Worm (Caenorhabditis elegans) whole organism, late embryonic: Measurements from ENCODE around the gene cyp-35B1.

ENCODE experiments used
- K02D7.2 ChIP-seq: sonication (generic microtip); optimal IDR thresholded peaks from 2 replicates; lab custom pipeline; 2017; ENCODE audit warnings: mild to moderate bottlenecking, missing genetic modification characterization, missing compliant biosample characterization
- K09A11.1 ChIP-seq: sonication (generic microtip); optimal IDR thresholded peaks from 2 replicates; lab custom pipeline; 2017; ENCODE audit warnings: antibody characterized with exemption, mild to moderate bottlenecking, missing genetic modification characterization, missing compliant biosample characterization; ENCODE audit not compliant: insufficient read depth
- ama-1 ChIP-seq: fragments of 150-350 bp; optimal IDR thresholded peaks from 2 replicates; lab custom pipeline; 2014
- ceh-14 ChIP-seq: sonication (generic microtip); optimal IDR thresholded peaks from 2 replicates; lab custom pipeline; 2016; ENCODE audit warnings: missing genotype, missing genetic modification characterization, missing compliant biosample characterization
- ceh-18 ChIP-seq: sonication (generic microtip); optimal IDR thresholded peaks from 2 replicates; lab custom pipeline; 2016; ENCODE audit warnings: missing genetic modification characterization, missing compliant biosample characterization
- ceh-19 ChIP-seq: fragments of 200-800 bp; sonication (Bioruptor generic); optimal IDR thresholded peaks from 2 replicates; lab custom pipeline; 2018; ENCODE audit warnings: mild to moderate bottlenecking, missing genetic modification characterization, missing compliant biosample characterization
- ceh-24 ChIP-seq: sonication (generic microtip); optimal IDR thresholded peaks from 2 replicates; lab custom pipeline; 2016; ENCODE audit warnings: mild to moderate bottlenecking, missing genetic modification characterization, missing compliant biosample characterization
- ceh-34 ChIP-seq: sonication (generic microtip); optimal IDR thresholded peaks from 2 replicates; lab custom pipeline; 2016; ENCODE audit warnings: mild to moderate bottlenecking, missing genetic modification characterization, missing compliant biosample characterization
- ceh-45 ChIP-seq: fragments of 200-800 bp; sonication (Bioruptor generic); IDR thresholded peaks from 2 replicates; pipeline ENCODE4 v1.3.6; 2022; ENCODE audit warnings: missing genetic modification reagents, missing genetic modification characterization, missing compliant biosample characterization
- che-1 ChIP-seq: sonication (generic microtip); optimal IDR thresholded peaks from 2 replicates; lab custom pipeline; 2016; ENCODE audit warnings: mild to moderate bottlenecking, missing genetic modification characterization, missing compliant biosample characterization
- dmd-4 ChIP-seq: sonication (generic microtip); optimal IDR thresholded peaks from 2 replicates; lab custom pipeline; 2016; ENCODE audit warnings: borderline replicate concordance, missing genetic modification characterization, missing compliant biosample characterization
- elt-4 ChIP-seq: sonication (generic microtip); optimal IDR thresholded peaks from 2 replicates; lab custom pipeline; 2016; ENCODE audit warnings: missing genetic modification characterization, missing compliant biosample characterization
- ets-4 ChIP-seq: sonication (generic microtip); optimal IDR thresholded peaks from 2 replicates; lab custom pipeline; 2016; ENCODE audit warnings: missing genetic modification characterization, missing compliant biosample characterization
- fax-1 ChIP-seq: sonication (generic microtip); optimal IDR thresholded peaks from 2 replicates; lab custom pipeline; 2016; ENCODE audit warnings: missing genotype, missing genetic modification characterization, missing compliant biosample characterization
- fkh-10 ChIP-seq: fragments of 150-350 bp; optimal IDR thresholded peaks from 2 replicates; lab custom pipeline; 2014; ENCODE audit warnings: missing biosample characterization, missing genetic modification reagents, missing genetic modification characterization
- fkh-6 ChIP-seq: sonication (generic microtip); optimal IDR thresholded peaks from 2 replicates; lab custom pipeline; 2016; ENCODE audit warnings: missing genetic modification characterization, missing compliant biosample characterization
- hlh-13 ChIP-seq: fragments of 200-800 bp; sonication (Bioruptor generic); optimal IDR thresholded peaks from 2 replicates; lab custom pipeline; 2018; ENCODE audit warnings: mild to moderate bottlenecking, missing genetic modification characterization, missing compliant biosample characterization
- hlh-6 ChIP-seq: sonication (generic microtip); optimal IDR thresholded peaks from 2 replicates; lab custom pipeline; 2016; ENCODE audit warnings: missing genotype, missing genetic modification characterization, missing compliant biosample characterization
- hlh-8 ChIP-seq: sonication (generic microtip); optimal IDR thresholded peaks from 2 replicates; lab custom pipeline; 2016; ENCODE audit warnings: missing genotype, missing genetic modification characterization, missing compliant biosample characterization
- lim-6 ChIP-seq: sonication (generic microtip); optimal IDR thresholded peaks from 2 replicates; lab custom pipeline; 2016; ENCODE audit warnings: missing genetic modification characterization, missing compliant biosample characterization
- lin-11 ChIP-seq: fragments of 200-800 bp; sonication (Bioruptor generic); optimal IDR thresholded peaks from 2 replicates; lab custom pipeline; 2018; ENCODE audit warnings: mild to moderate bottlenecking, missing genetic modification characterization, missing compliant biosample characterization
- mec-3 ChIP-seq: sonication (generic microtip); optimal IDR thresholded peaks from 2 replicates; lab custom pipeline; 2016; ENCODE audit warnings: borderline replicate concordance, missing genetic modification characterization, missing compliant biosample characterization
- odd-2 ChIP-seq: sonication (generic microtip); optimal IDR thresholded peaks from 2 replicates; lab custom pipeline; 2017; ENCODE audit warnings: antibody characterized with exemption, mild to moderate bottlenecking, missing genetic modification characterization, missing compliant biosample characterization
- pag-3 ChIP-seq: sonication (generic microtip); optimal IDR thresholded peaks from 2 replicates; lab custom pipeline; 2016; ENCODE audit warnings: missing compliant biosample characterization, missing genetic modification characterization, borderline replicate concordance
- pax-1 ChIP-seq: fragments of 150-350 bp; optimal IDR thresholded peaks from 2 replicates; lab custom pipeline; 2014; ENCODE audit warnings: missing biosample characterization, missing genetic modification characterization
- pha-2 ChIP-seq: sonication (generic microtip); optimal IDR thresholded peaks from 2 replicates; lab custom pipeline; 2017; ENCODE audit warnings: mild to moderate bottlenecking, missing genetic modification characterization, missing compliant biosample characterization
- pha-4 ChIP-seq: fragments of 150-350 bp; optimal IDR thresholded peaks from 2 replicates; lab custom pipeline; 2018; ENCODE audit warnings: missing biosample characterization, missing genetic modification reagents, missing genetic modification characterization
- ref-2 ChIP-seq: sonication (generic microtip); optimal IDR thresholded peaks from 2 replicates; lab custom pipeline; 2016; ENCODE audit warnings: missing genetic modification characterization, missing compliant biosample characterization
- sdc-2 ChIP-seq: sonication (generic microtip); optimal IDR thresholded peaks from 2 replicates; lab custom pipeline; 2016; ENCODE audit warnings: missing genotype, missing genetic modification characterization, missing compliant biosample characterization
- syd-9 ChIP-seq: sonication (generic microtip); optimal IDR thresholded peaks from 2 replicates; lab custom pipeline; 2016; ENCODE audit warnings: mild to moderate bottlenecking, missing genetic modification characterization, moderate library complexity, missing compliant biosample characterization
- tbx-7 ChIP-seq: sonication (generic microtip); optimal IDR thresholded peaks from 2 replicates; lab custom pipeline; 2016; ENCODE audit warnings: missing genotype, missing genetic modification characterization, missing compliant biosample characterization
- unc-42 ChIP-seq: sonication (generic microtip); optimal IDR thresholded peaks from 2 replicates; lab custom pipeline; 2016; ENCODE audit warnings: missing genotype, missing genetic modification characterization, missing compliant biosample characterization

Gene cyp-35B1

DNA sequence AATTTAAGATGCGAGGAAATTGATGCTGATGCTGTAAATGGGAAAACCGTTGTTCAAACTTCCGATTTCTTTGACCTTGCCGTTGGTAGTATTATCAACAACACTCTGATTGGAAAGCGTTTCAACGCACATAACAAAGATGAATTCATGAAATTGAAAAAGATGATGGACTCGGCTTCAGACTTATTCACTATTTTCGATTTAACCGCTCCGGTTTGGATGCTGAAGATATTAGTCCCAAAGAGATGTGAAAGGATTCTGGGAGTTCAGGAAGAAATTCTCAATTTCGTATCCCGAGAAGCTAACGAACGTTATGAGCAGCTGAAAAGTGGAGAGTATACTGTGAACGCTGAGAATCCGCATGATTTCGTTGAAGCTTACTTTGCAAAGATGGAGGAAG lies 4.5 kb downstream of the cyp-35B1 start:
- TF ChIP-seq unc-42 (tag; lab: Kevin White, UChicago) (no peak), ceh-34 (tag; lab: Kevin White, UChicago) (no peak), pax-1 (tag; lab: Kevin White, UChicago) (no peak), ceh-19 (GFP tag; lab: Kevin White, UChicago) (no peak), hlh-8 (no peak), syd-9 (tag; lab: Kevin White, UChicago) (no peak), hlh-6 (tag; lab: Kevin White, UChicago) (no peak), pha-4 (tag; lab: Kevin White, UChicago) (no peak), pha-2 (no peak), tbx-7 (no peak), hlh-13 (no peak), odd-2 (tag; lab: Kevin White, UChicago) (no peak), lim-6 (tag; lab: Kevin White, UChicago) (no peak)

DNA sequence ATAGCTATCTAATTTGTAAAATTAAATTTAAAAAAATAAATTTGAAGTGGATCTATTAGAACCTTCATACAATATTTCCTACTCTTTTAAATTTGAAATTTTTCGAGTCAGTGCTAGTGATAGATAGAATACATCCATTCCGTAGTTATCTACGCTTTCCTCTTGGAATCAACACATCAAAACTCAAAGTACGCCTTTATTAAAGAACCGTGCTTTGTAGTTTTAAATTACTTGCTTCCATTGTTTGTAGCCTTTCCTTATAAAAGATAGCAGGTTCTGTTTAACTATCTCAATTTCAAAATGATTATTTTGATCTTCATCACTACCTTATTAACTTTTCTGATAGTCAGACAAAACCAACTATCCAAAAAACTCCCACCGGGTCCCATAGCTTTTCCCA lies 6.2 kb downstream of the cyp-35B1 start, which contains the start of gene cyp-35B3:
Gene cyp-35B3, plus strand, starts transcription at position 301 of the 400 bp plus-strand sequence.
- TF ChIP-seq K09A11.1 (no peak), ets-4 (tag; lab: Kevin White, UChicago) (no peak), ceh-45 (no peak), ama-1 (lab: Kevin White, UChicago) (no peak), ceh-14 (tag; lab: Kevin White, UChicago) (no peak), ceh-18 (tag; lab: Kevin White, UChicago) (no peak), ceh-24 (no peak), elt-4 (no peak), ceh-19 (GFP tag; lab: Kevin White, UChicago) (no peak), mec-3 (tag; lab: Kevin White, UChicago) (no peak)
- TF ChIP-seq, all 69 proteins: peak for 0

DNA sequence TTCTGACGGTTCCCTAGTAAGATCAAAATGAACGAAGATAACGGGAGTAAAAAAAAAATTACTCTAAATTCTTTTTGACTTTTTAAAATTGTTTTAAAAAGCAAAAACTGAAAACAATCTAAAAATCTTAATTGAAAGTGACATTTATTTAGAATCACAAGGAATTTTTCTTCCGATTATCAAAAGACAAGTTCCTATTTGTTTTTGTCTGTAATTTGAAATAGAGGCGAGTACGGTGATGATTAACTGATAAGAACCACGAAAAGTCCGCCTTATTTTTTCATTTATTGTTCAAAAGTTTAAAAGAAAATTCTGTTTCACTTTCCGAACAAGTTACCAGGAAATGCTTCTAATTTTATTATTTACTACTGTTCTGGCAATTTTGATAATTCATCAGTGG lies 10.9 kb downstream of the cyp-35B1 start, which contains the start of gene dach-1:
Gene dach-1, plus strand, starts transcription at position 301 of the 400 bp plus-strand sequence.
- TF ChIP-seq fkh-6 (tag; lab: Kevin White, UChicago), result no peak
- no peak for TF ChIP-seq dmd-4 (tag; lab: Kevin White, UChicago)

DNA sequence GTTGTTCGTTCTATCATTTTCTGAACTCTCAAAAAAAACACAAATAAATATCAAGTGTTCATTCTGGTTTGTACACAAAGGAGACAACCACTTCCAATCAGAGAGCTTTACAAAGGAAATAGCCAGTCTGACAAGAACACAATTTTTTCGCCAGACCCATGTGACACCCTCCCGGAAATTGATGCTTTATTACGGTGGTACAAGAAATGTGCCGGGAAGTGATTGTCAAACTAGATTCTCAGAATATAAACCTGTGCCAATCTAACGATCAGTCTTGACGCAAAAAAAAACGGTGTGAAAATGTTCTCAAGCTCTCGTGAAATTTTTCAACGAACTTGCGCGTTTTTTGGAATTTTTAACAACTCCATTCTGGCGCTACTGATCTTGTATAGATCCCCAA lies 14.9 kb downstream of the cyp-35B1 start, which contains the start of gene str-247:
Gene str-247, plus strand, starts transcription at position 301 of the 400 bp plus-strand sequence.
- TF ChIP-seq sdc-2 (tag; lab: Kevin White, UChicago) (no peak), pag-3 (no peak), ref-2 (tag; lab: Kevin White, UChicago) (no peak), lim-6 (tag; lab: Kevin White, UChicago) (no peak), ceh-34 (tag; lab: Kevin White, UChicago) (no peak), fax-1 (tag; lab: Kevin White, UChicago) (no peak), elt-4 (no peak)

DNA sequence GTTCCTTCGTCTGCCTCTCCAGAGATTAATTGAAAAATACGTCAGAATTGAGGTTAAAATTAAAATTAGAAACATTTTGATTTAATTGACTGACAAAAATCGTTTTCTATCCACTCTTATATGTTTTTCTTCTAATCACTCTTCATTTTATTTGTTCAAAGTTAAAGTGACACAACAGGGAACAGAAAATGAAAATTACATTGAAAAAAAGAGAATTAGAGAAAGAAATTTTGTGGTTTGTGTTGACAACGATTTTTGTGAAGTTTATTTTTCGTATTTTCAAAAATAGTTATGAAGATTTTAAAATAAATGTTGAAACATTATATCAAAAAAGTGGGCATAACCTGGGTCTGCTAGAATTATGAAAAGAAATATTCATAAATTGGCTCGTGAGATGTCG lies 18.8 kb downstream of the cyp-35B1 start, which contains the start of gene cyp-34A5:
Gene cyp-34A5, minus strand, starts transcription at position 101 of the 400 bp plus-strand sequence.
- no peak for TF ChIP-seq ama-1 (lab: Kevin White, UChicago)
- no peak for TF ChIP-seq pag-3
- no peak for TF ChIP-seq odd-2 (tag; lab: Kevin White, UChicago)
- TF ChIP-seq fkh-10, result no peak
- TF ChIP-seq K02D7.2 (tag; lab: Kevin White, UChicago), result no peak
- TF ChIP-seq lim-6 (tag; lab: Kevin White, UChicago), result no peak
- no peak for TF ChIP-seq ceh-18 (tag; lab: Kevin White, UChicago)

DNA sequence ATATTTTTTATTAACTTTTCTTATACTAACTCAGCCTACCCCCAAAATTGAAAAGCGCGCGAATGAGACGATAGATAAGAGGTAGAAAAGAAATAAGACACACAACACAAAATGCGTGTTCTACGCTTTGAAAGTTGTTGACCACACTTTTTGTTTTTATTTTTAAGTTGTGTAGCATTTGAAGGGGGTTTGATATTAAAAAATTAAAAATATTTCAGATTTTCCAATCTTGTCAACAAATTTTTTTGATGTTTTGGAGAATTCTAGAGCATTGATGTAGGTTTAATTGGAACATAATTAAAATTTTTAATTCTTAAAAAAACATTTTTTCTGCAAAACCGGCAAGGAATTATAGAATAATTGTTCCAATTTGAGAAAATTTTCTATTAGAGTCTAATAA lies 22.4 kb downstream of the cyp-35B1 start, which contains the start of gene cyp-34A6:
Gene cyp-34A6, minus strand, starts transcription at position 101 of the 400 bp plus-strand sequence.
- TF ChIP-seq ceh-18 (tag; lab: Kevin White, UChicago), result no peak
- TF ChIP-seq che-1 (tag; lab: Kevin White, UChicago), result no peak
- no peak for TF ChIP-seq ref-2 (tag; lab: Kevin White, UChicago)
- no peak for TF ChIP-seq lin-11
- TF ChIP-seq ceh-45, result no peak
